Worm (Caenorhabditis elegans): ENCODE results near the gene jmjd-4.

jmjd-4 gene

ce11 chrIII:10361456-10361855 lies 27.6 kb upstream of the jmjd-4 start:
- TF ChIP-seq cog-1 (tag; optimal IDR thresholded peaks at IDR 0.05) (no peak), med-1 (GFP tag; optimal IDR thresholded peaks at IDR 0.05; ENCODE audit: insufficient read depth) (no peak), T22C8.4 (GFP tag; IDR thresholded peaks at IDR 0.05) (no peak), klf-2 (GFP tag; conservative IDR thresholded peaks at IDR 0.05) (no peak), flt-1 (GFP tag; IDR thresholded peaks at IDR 0.05) (no peak), ztf-23 (GFP tag; IDR thresholded peaks at IDR 0.05) (no peak), ref-1 (GFP tag; conservative IDR thresholded peaks at IDR 0.05) (no peak), ztf-29 (GFP tag; IDR thresholded peaks at IDR 0.05) (no peak), tab-1 (GFP tag; IDR thresholded peaks at IDR 0.05) (no peak)

- TF ChIP-seq med-1 (GFP tag; optimal IDR thresholded peaks at IDR 0.05; ENCODE audit: insufficient read depth) (no peak), flt-1 (GFP tag; IDR thresholded peaks at IDR 0.05) (no peak)
Measured at ce11 chrIII:10359916-10360315, 26.1 kb upstream of the jmjd-4 start.

DNA sequence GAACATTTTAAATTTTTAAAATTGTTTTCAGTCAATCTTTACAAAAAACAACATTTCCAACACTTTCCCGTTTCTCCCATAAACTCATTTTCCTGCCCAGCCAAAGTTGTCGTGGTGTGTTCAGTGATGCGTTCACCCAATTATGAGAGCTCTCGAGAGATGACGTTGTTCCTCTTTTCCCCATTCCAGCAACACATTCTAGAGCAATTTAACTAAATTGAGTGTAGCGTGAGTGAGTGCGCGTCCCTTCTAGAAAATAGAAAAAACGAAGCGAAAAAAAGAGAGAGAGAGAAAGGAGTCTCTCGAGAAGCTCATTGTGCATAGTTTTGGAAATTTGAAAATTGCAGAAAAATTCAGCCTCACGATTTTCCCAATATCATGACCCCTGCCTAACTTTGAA lies 24.9 kb upstream of the jmjd-4 start:
- no peak for TF ChIP-seq ztf-29 (GFP tag; IDR thresholded peaks at IDR 0.05)
- TF ChIP-seq ref-1 (GFP tag; conservative IDR thresholded peaks at IDR 0.05) = no peak
- no peak for TF ChIP-seq flt-1 (GFP tag; IDR thresholded peaks at IDR 0.05)
- TF ChIP-seq tab-1 (GFP tag; IDR thresholded peaks at IDR 0.05) = no peak
- no peak for TF ChIP-seq ztf-23 (GFP tag; IDR thresholded peaks at IDR 0.05)
- no peak for TF ChIP-seq klf-2 (GFP tag; conservative IDR thresholded peaks at IDR 0.05)
- no peak for TF ChIP-seq T22C8.4 (GFP tag; IDR thresholded peaks at IDR 0.05)

ce11 chrIII:10357598-10358186 lies 23.9 kb upstream of the jmjd-4 start, which contains the start of gene umps-1:
Gene umps-1 (minus strand): TSS chrIII:10357648.
- TF ChIP-seq klf-2 (GFP tag; conservative IDR thresholded peaks at IDR 0.05) (no peak), ztf-29 (GFP tag; IDR thresholded peaks at IDR 0.05) (no peak), tab-1 (GFP tag; IDR thresholded peaks at IDR 0.05) (no peak), ztf-23 (GFP tag; IDR thresholded peaks at IDR 0.05) (no peak), ref-1 (GFP tag; conservative IDR thresholded peaks at IDR 0.05) (no peak), med-1 (GFP tag; optimal IDR thresholded peaks at IDR 0.05; ENCODE audit: insufficient read depth) (no peak), flt-1 (GFP tag; IDR thresholded peaks at IDR 0.05) (no peak), cog-1 (tag; optimal IDR thresholded peaks at IDR 0.05) (no peak), T22C8.4 (GFP tag; IDR thresholded peaks at IDR 0.05) (no peak)

DNA sequence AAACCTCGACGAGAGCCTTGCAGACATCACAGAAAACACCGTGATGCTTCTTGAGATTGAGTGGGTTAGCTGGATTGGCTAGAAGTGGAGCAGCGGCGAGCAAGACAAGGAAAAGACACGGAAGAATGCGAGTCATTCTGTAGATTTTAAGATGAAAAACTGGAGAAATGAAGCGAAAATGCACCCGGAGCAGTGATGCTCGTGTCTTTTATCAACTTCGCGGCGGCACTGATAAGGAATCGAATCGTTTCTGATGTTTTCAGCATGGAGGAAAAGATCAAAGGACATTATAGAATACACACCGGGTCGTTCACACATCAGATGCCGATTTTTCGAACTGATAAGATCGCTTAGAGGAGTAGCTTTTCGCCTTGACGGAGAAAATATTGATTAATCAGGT lies 21.6 kb upstream of the jmjd-4 start, which contains the start of gene spp-1:
Gene spp-1, minus strand, starts transcription at position 287 of the 400 bp plus-strand sequence.
- TF ChIP-seq T22C8.4 (GFP tag; IDR thresholded peaks at IDR 0.05) (no peak), ztf-23 (GFP tag; IDR thresholded peaks at IDR 0.05) (no peak), klf-2 (GFP tag; conservative IDR thresholded peaks at IDR 0.05) (no peak), tab-1 (GFP tag; IDR thresholded peaks at IDR 0.05) (no peak), cog-1 (tag; optimal IDR thresholded peaks at IDR 0.05) (no peak), flt-1 (GFP tag; IDR thresholded peaks at IDR 0.05) (no peak), ztf-29 (GFP tag; IDR thresholded peaks at IDR 0.05) (no peak), med-1 (GFP tag; optimal IDR thresholded peaks at IDR 0.05; ENCODE audit: insufficient read depth) (no peak), ref-1 (GFP tag; conservative IDR thresholded peaks at IDR 0.05) (no peak)

ce11 chrIII:10354591-10354990 lies 20.8 kb upstream of the jmjd-4 start:
- TF ChIP-seq ztf-29 (GFP tag; IDR thresholded peaks at IDR 0.05) (no peak), ref-1 (GFP tag; conservative IDR thresholded peaks at IDR 0.05) (no peak), ztf-23 (GFP tag; IDR thresholded peaks at IDR 0.05) (no peak)

DNA sequence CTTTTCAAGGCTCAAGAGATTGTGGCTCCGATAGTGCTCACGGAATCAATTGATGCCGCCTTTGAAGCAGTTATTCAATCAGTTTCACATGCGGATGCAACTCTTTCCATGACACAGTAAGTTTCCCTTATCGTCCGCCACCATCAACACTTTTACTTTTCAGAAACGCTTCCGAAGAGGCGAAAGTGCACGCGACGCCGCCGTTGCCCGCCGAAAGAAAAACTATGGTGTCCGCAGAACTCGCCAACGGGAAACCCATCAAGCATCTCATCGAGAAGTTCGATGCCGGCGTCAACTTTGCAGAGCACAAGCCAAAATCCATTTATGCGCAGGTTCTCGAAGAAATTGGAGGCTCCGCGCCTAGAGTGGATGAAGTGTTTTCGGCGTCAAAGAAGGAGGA lies 19.6 kb upstream of the jmjd-4 start:
- TF ChIP-seq tab-1 (GFP tag; IDR thresholded peaks at IDR 0.05) (no peak), ztf-23 (GFP tag; IDR thresholded peaks at IDR 0.05) (no peak), flt-1 (GFP tag; IDR thresholded peaks at IDR 0.05) (no peak), ztf-29 (GFP tag; IDR thresholded peaks at IDR 0.05) (no peak), klf-2 (GFP tag; conservative IDR thresholded peaks at IDR 0.05) (no peak), T22C8.4 (GFP tag; IDR thresholded peaks at IDR 0.05) (no peak), med-1 (GFP tag; optimal IDR thresholded peaks at IDR 0.05; ENCODE audit: insufficient read depth) (no peak), ref-1 (GFP tag; conservative IDR thresholded peaks at IDR 0.05) (no peak)

DNA sequence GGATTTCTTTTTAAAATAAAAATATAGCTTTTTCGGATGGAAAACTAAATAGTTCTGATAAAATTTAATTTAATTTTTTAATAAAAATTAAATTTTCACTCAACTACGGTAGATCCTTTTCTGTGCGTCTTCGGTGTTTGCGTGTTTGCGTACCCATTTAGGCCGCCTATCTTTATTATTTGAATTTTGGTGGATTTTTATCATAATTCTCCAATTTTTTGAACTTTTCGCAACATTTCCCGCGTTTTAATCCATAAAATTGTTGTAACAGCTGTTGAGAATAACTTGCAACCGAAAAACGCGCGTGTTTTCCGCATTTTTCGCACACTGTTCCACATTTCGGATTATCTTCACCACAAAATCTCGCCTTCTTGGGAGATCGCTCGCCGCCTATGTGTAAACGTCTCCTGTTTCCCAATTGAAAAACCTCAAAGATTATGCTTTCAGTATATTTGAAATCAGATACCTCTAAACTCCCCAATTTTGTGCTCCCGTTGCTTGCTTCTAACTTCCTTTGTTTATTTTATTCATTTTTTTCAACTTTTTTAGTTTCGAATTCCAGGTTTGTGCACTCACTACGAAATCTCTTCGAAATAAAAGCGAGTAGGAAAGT lies 17.9 kb upstream of the jmjd-4 start, which contains the start of gene T07C4.3:
Gene T07C4.3, plus strand, starts transcription at position 563 of the 613 bp plus-strand sequence.
- TF ChIP-seq T22C8.4 (GFP tag; IDR thresholded peaks at IDR 0.05) = no peak
- no peak for TF ChIP-seq ref-1 (GFP tag; conservative IDR thresholded peaks at IDR 0.05)
- TF ChIP-seq klf-2 (GFP tag; conservative IDR thresholded peaks at IDR 0.05) = no peak
- no peak for TF ChIP-seq med-1 (GFP tag; optimal IDR thresholded peaks at IDR 0.05; ENCODE audit: insufficient read depth)
- TF ChIP-seq ztf-23 (GFP tag; IDR thresholded peaks at IDR 0.05) = no peak
- no peak for TF ChIP-seq cog-1 (tag; optimal IDR thresholded peaks at IDR 0.05)
- no peak for TF ChIP-seq tab-1 (GFP tag; IDR thresholded peaks at IDR 0.05)
- no peak for TF ChIP-seq ztf-29 (GFP tag; IDR thresholded peaks at IDR 0.05)
- no peak for TF ChIP-seq flt-1 (GFP tag; IDR thresholded peaks at IDR 0.05)

ce11 chrIII:10347049-10347448 lies 13.2 kb upstream of the jmjd-4 start, which contains the start of gene tbx-8:
Gene tbx-8 (plus strand): TSS chrIII:10347349.
- TF ChIP-seq klf-2 (GFP tag; conservative IDR thresholded peaks at IDR 0.05) (no peak), ref-1 (GFP tag; conservative IDR thresholded peaks at IDR 0.05) (0 out of 2 replicates have a peak, but pooled peaks have one; percentile 8), flt-1 (GFP tag; IDR thresholded peaks at IDR 0.05) (no peak)

DNA sequence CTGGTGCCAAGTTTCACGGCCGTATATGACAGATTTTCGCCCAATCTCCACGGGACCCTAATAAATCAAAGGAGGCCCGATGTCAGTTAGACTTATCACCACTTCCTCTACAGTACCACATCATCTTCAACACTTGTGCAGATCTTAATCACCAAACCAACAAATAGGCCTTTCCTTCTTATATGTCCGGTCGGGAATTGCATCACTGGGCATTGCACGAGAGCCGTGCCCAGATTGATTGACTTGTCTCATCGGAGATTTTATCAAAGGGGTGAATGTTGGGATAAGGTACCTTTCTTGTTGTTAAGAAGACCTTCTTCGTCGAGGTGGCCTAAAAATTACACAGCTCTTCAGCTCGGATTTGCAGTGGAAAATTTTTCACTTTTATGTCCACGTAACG lies 10.9 kb upstream of the jmjd-4 start:
- TF ChIP-seq ref-1 (GFP tag; conservative IDR thresholded peaks at IDR 0.05) (no peak), ztf-23 (GFP tag; IDR thresholded peaks at IDR 0.05) (no peak), med-1 (GFP tag; optimal IDR thresholded peaks at IDR 0.05; ENCODE audit: insufficient read depth) (no peak), tab-1 (GFP tag; IDR thresholded peaks at IDR 0.05) (no peak), cog-1 (tag; optimal IDR thresholded peaks at IDR 0.05) (no peak)

Measured in whole organism, midembryonic.